Worm (Caenorhabditis elegans) whole organism, L4 larva: ENCODE data around the gene glb-11.

ENCODE experiments used
- R02D3.7 ChIP-seq: fragments of 150-350 bp; sonication (generic microtip); optimal IDR thresholded peaks from 3 replicates; lab custom pipeline; 2014; ENCODE audit warnings: missing biosample characterization, missing genetic modification characterization
- T26A8.4 ChIP-seq: fragments of 200-800 bp; sonication (Bioruptor generic); IDR thresholded peaks from 2 replicates; pipeline ENCODE4 v1.3.6; 2022; ENCODE audit warnings: missing genetic modification characterization, missing compliant biosample characterization
- Y5F2A.4 ChIP-seq: fragments of 200-800 bp; sonication (Bioruptor generic); optimal IDR thresholded peaks from 2 replicates; lab custom pipeline; 2018; ENCODE audit warnings: mild to moderate bottlenecking, missing genetic modification characterization, missing compliant biosample characterization
- ZK337.2 ChIP-seq: fragments of 200-800 bp; sonication (Bioruptor generic); IDR thresholded peaks from 2 replicates; pipeline ENCODE4 v1.3.6; 2022; ENCODE audit warnings: missing genetic modification reagents, missing genetic modification characterization, missing compliant biosample characterization
- aha-1 ChIP-seq: fragments of 150-350 bp; peaks from one replicate; lab custom pipeline; 2014; ENCODE audit warnings: missing biosample characterization, missing genetic modification characterization
- daf-12 ChIP-seq: fragments of 150-350 bp; optimal IDR thresholded peaks from 2 replicates; lab custom pipeline; 2014; ENCODE audit warnings: missing biosample characterization, missing genetic modification reagents, missing genetic modification characterization
- daf-16 ChIP-seq, 3 experiments: sonication (generic microtip); optimal IDR thresholded peaks; 2 replicates each; lab custom pipeline; 2016 to 2017; ENCODE audit warnings: missing genetic modification characterization in 3 of 3, missing genetic modification reagents in 3 of 3, mild to moderate bottlenecking in 2 of 3, missing compliant biosample characterization in 2 of 3, missing biosample characterization in 1 of 3, moderate library complexity in 1 of 3
- dmd-8 ChIP-seq: fragments of 200-800 bp; sonication (Bioruptor generic); IDR thresholded peaks from 2 replicates; pipeline ENCODE4 v1.3.6; 2022; ENCODE audit warnings: missing genetic modification characterization, missing compliant biosample characterization
- dpl-1 ChIP-seq: fragments of 150-350 bp; optimal IDR thresholded peaks from 2 replicates; lab custom pipeline; 2014; ENCODE audit warnings: missing biosample characterization, missing genetic modification reagents, missing genetic modification characterization
- duxl-1 ChIP-seq: sonication (generic microtip); optimal IDR thresholded peaks from 2 replicates; lab custom pipeline; 2016; ENCODE audit warnings: mild to moderate bottlenecking, missing genetic modification characterization, moderate library complexity, missing compliant biosample characterization; ENCODE audit not compliant: poor library complexity
- dve-1 ChIP-seq: sonication (generic microtip); optimal IDR thresholded peaks from 2 replicates; lab custom pipeline; 2017; ENCODE audit warnings: antibody characterized with exemption, mild to moderate bottlenecking, missing genetic modification characterization, missing compliant biosample characterization; ENCODE audit not compliant: insufficient read depth
- hlh-11 ChIP-seq: fragments of 200-800 bp; sonication (Bioruptor generic); optimal IDR thresholded peaks from 2 replicates; lab custom pipeline; 2018; ENCODE audit warnings: mild to moderate bottlenecking, missing genetic modification characterization, missing compliant biosample characterization
- hlh-30 ChIP-seq: sonication (generic microtip); optimal IDR thresholded peaks from 2 replicates; lab custom pipeline; 2017; ENCODE audit warnings: antibody characterized with exemption, mild to moderate bottlenecking, missing genetic modification characterization, missing compliant biosample characterization; ENCODE audit not compliant: insufficient read depth
- hmg-1.1 ChIP-seq: fragments of 200-800 bp; sonication (Bioruptor generic); IDR thresholded peaks from 2 replicates; pipeline ENCODE4 v1.3.6; 2022; ENCODE audit warnings: missing genetic modification reagents, missing genetic modification characterization, missing compliant biosample characterization
- mdl-1 ChIP-seq, 2 experiments: fragments of 150-350 bp in 1 of 2; sonication (generic microtip) in 1 of 2; optimal IDR thresholded peaks; 2 replicates each; lab custom pipeline; 2014 to 2017; ENCODE audit warnings: missing biosample characterization in 2 of 2, missing genetic modification characterization in 2 of 2
- mep-1 ChIP-seq: fragments of 150-350 bp; sonication (generic microtip); optimal IDR thresholded peaks from 3 replicates; lab custom pipeline; 2014; ENCODE audit warnings: missing biosample characterization, missing genetic modification characterization
- mes-2 ChIP-seq: sonication (generic microtip); optimal IDR thresholded peaks from 2 replicates; lab custom pipeline; 2016; ENCODE audit warnings: missing genotype, mild to moderate bottlenecking, missing genetic modification characterization, missing compliant biosample characterization; ENCODE audit not compliant: poor library complexity, severe bottlenecking
- nhr-102 ChIP-seq: sonication (generic microtip); optimal IDR thresholded peaks from 2 replicates; lab custom pipeline; 2016; ENCODE audit warnings: mild to moderate bottlenecking, missing genetic modification characterization, moderate library complexity, missing compliant biosample characterization
- nhr-28 ChIP-seq: fragments of 150-350 bp; optimal IDR thresholded peaks from 2 replicates; lab custom pipeline; 2014; ENCODE audit warnings: missing biosample characterization, missing genetic modification characterization
- nhr-48 ChIP-seq: sonication (generic microtip); optimal IDR thresholded peaks from 2 replicates; lab custom pipeline; 2016; ENCODE audit warnings: mild to moderate bottlenecking, missing genetic modification characterization, missing compliant biosample characterization
- nhr-76 ChIP-seq: fragments of 150-350 bp; optimal IDR thresholded peaks from 2 replicates; lab custom pipeline; 2014; ENCODE audit warnings: missing biosample characterization, missing genetic modification characterization
- nhr-77 ChIP-seq: fragments of 150-350 bp; optimal IDR thresholded peaks from 2 replicates; lab custom pipeline; 2014; ENCODE audit warnings: missing biosample characterization, missing genetic modification characterization
- pha-4 ChIP-seq, 2 experiments: fragments of 150-350 bp in 1 of 2; fragments of 200-800 bp in 1 of 2; sonication (Bioruptor generic) in 1 of 2; IDR thresholded peaks in 1 of 2; optimal IDR thresholded peaks in 1 of 2; 2 replicates each; pipeline versions ENCODE4 v1.3.6 to Lab custom; 2014 to 2022; ENCODE audit warnings: missing genetic modification characterization in 2 of 2, missing genetic modification reagents in 2 of 2, missing biosample characterization in 1 of 2, missing compliant biosample characterization in 1 of 2
- rbr-2 ChIP-seq: sonication (generic microtip); optimal IDR thresholded peaks from 2 replicates; lab custom pipeline; 2016; ENCODE audit warnings: missing genotype, missing genetic modification characterization, missing compliant biosample characterization
- saeg-2 ChIP-seq: fragments of 200-800 bp; sonication (Bioruptor generic); IDR thresholded peaks from 2 replicates; pipeline ENCODE4 v1.3.6; 2022; ENCODE audit warnings: missing genetic modification reagents, missing genetic modification characterization, missing compliant biosample characterization
- set-16 ChIP-seq: fragments of 200-800 bp; sonication (Bioruptor generic); IDR thresholded peaks from 2 replicates; pipeline ENCODE4 v1.3.6; 2022; ENCODE audit warnings: missing genetic modification reagents, missing genetic modification characterization, missing compliant biosample characterization
- tra-1 ChIP-seq: fragments of 200-800 bp; sonication (Bioruptor generic); IDR thresholded peaks from 2 replicates; pipeline ENCODE4 v1.3.6; 2022; ENCODE audit warnings: missing genetic modification reagents, missing genetic modification characterization, missing compliant biosample characterization
- unc-62 ChIP-seq, 3 experiments: fragments of 150-350 bp in 1 of 3; sonication (generic microtip); optimal IDR thresholded peaks in 2 of 3; peaks in 1 of 3; 1 replicate in 1 of 3; 2 replicates in 2 of 3; lab custom pipeline; 2014 to 2017; ENCODE audit warnings: missing biosample characterization in 3 of 3, missing genetic modification characterization in 3 of 3, missing genetic modification reagents in 3 of 3, missing genotype in 1 of 3
- zip-11 ChIP-seq: fragments of 200-800 bp; sonication (Bioruptor generic); IDR thresholded peaks from 2 replicates; pipeline ENCODE4 v1.3.6; 2022; ENCODE audit warnings: missing genetic modification characterization, missing compliant biosample characterization
- ztf-7 ChIP-seq: fragments of 150-350 bp; optimal IDR thresholded peaks from 2 replicates; lab custom pipeline; 2014; ENCODE audit warnings: missing biosample characterization, missing genetic modification characterization

Gene glb-11

DNA sequence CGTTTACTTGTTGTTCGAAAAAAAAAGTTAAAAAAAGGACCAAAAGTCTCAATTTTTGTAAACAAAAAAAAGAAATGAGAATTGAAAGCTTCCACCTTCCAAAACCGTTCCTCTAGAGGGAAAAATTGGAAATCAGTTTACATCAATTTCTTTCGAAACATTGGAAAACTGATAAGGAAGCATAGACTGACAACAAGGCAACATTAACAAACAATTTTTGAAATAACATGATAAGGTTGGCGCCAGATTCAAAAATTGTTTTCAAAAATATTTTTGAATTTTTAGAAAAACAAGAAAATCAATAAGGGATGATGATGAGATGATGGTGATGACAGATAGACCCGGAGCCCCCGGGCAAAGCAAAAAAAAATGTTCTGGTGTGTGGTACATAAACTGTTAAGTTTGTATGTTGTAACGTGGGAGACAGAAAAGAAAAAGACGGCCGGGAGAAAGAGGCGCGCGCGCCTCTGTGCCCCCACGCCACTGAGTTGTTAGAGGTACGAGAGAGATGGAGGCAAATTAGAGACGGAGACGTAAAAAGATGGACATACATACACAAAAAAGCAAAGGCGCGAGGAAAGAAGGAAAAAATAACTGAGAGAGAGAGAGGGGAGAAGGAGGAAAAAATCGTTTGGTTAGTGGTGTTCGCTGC, 11.9 kb downstream of the glb-11 start (continued):
- TF ChIP-seq R02D3.7 (tag; lab: Kevin White, UChicago): no peak
- peak; percentile 37 for TF ChIP-seq nhr-28 (tag; lab: Kevin White, UChicago)
- TF ChIP-seq set-16 (GFP tag; lab: Robert Waterston, UW): peak; percentile 43; the same call in 1 of the 2 replicates
- TF ChIP-seq ztf-7 (tag; lab: Kevin White, UChicago): no peak
- peak; percentile 37; the same call in 1 of the 2 replicates for TF ChIP-seq T26A8.4 (GFP tag; lab: Robert Waterston, UW)
- TF ChIP-seq mes-2 (tag; lab: Kevin White, UChicago): peak; percentile 79
- TF ChIP-seq dmd-8 (GFP tag; lab: Robert Waterston, UW): 0 out of 2 replicates have a peak, but pooled peaks have one; percentile 10

DNA sequence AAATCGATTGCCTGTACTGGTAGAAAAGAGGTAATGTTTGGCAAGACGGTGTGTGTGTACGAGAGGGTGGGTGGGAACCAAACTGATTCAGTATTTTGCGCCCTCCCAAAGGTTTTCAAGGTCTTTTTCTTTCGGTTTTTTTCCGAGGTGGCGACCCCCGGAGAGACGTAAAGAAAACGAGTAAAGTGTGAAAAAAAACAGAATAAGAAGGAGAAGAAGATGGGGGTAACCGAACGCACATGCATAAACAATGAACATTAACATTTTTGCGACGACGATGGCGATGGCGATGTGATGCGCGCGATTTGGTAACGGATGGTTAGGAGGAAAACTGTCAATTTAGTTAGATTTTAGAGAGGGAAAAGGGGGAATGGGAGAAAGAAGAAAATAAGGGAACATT, 13.6 kb downstream of the glb-11 start:
- TF ChIP-seq hlh-30 (peak; percentile 13), pha-4 (GFP tag; IDR thresholded peaks at IDR 0.05; lab: Robert Waterston, UW) (no peak), pha-4 (tag; optimal IDR thresholded peaks at IDR 0.05; lab: Kevin White, UChicago) (no peak), mep-1 (peak; percentile 16), unc-62 (GFP tag; optimal IDR thresholded peaks at IDR 0.05 in 1 of 2; lab: Kevin White, UChicago) (peak in 1 of 2 experiments; percentile 80), unc-62 (tag; optimal IDR thresholded peaks at IDR 0.05; lab: Kevin White, UChicago) (no peak), aha-1 (tag; lab: Kevin White, UChicago) (peak; percentile 11), hmg-1.1 (no peak)

DNA sequence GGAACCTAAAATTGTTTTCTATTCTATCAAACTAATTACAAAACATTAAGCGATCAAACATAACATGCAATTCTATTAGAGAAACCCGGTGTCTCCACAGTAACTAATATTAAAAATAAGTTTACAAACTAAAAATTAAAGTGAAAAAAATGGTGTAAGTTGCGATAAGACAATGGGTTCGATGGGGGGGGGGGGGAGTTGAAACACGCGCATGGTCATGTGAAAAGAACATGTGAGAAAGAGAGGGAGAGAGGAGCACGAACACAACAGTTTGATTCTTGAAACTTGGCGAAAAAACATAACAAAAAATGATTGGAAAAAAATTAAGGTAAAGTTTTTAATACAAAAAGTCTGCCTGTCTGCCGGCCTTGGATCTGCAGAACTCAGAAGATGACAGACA, 15.0 kb downstream of the glb-11 start:
- no peak for TF ChIP-seq nhr-102 (tag; lab: Kevin White, UChicago)
- no peak for TF ChIP-seq tra-1 (GFP tag; lab: Robert Waterston, UW)
- TF ChIP-seq nhr-28 (tag; lab: Kevin White, UChicago): peak; percentile 3
- peak; percentile 75 for TF ChIP-seq hlh-30
- TF ChIP-seq dve-1 (tag; lab: Kevin White, UChicago): peak; percentile 15
- TF ChIP-seq hlh-11: peak; percentile 45
- TF ChIP-seq ZK337.2 (GFP tag; lab: Robert Waterston, UW): no peak
- peak in 1 of 2 experiments; percentile 6 for TF ChIP-seq mdl-1 (tag; optimal IDR thresholded peaks at IDR 0.05; lab: Kevin White, UChicago)
- no peak for TF ChIP-seq dpl-1 (GFP tag; lab: Kevin White, UChicago)

DNA sequence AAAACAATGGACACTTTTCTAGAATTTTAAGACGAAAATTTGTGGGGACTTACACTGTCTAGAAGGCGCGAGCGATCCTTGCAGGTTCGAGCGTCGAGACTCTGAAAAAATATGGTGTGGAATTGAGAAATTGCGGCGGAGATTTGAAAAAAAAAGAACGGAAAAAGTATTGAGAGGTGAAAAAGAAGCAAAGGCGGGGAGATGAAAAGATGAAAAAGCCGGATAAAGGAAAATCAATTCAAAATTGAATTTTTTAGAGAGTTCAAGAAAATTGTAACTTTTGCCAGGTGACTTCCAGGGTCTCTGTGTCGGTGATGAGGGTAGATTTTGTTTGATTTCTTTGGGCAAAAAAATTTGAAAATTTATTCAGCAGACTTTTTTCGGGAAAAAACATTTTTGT, 15.7 kb downstream of the glb-11 start, which contains the start of gene msi-1:
msi-1 (minus strand) TSS at position 101 of the 400 bp plus-strand sequence.
- TF ChIP-seq Y5F2A.4 (GFP tag; lab: Kevin White, UChicago) (no peak), zip-11 (GFP tag; lab: Robert Waterston, UW) (no peak), nhr-76 (no peak), rbr-2 (tag; lab: Kevin White, UChicago) (no peak), daf-12 (tag; lab: Kevin White, UChicago) (no peak), nhr-48 (tag; lab: Kevin White, UChicago) (no peak), saeg-2 (GFP tag; lab: Robert Waterston, UW) (no peak), duxl-1 (tag; lab: Kevin White, UChicago) (no peak)

DNA sequence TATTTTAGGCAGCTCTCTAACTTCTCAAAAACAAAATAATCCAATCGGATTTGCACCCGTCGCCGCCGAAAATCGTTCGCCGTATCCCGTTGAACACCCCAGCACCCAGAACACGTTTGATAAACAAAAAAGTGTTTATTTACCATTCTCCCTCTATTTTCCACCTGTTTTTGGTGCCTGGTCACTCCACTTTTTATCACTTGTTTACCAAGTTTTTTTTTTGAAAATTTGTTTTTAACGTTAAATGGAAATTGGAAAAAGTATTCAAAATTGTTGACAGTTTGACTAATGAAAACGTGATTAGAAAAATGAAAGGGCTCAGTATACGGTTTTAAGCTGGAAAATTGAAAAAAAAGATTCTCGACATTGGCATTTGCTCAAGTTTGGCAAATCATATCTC, 17.0 kb downstream of the glb-11 start:
- TF ChIP-seq daf-16 (GFP tag; optimal IDR thresholded peaks at IDR 0.05; lab: Kevin White, UChicago): no peak
- peak; percentile 93 for TF ChIP-seq daf-16 (tag; optimal IDR thresholded peaks at IDR 0.05; lab: Kevin White, UChicago)
- no peak for TF ChIP-seq nhr-77
- TF ChIP-seq, all 104 proteins: peak for 1
